Fruit fly (Drosophila melanogaster): Measurements from ENCODE around the gene AIF.

Gene AIF

dm6 chr2L:2177312-2177968, 25.9 kb downstream of the AIF start (continued):
- TF ChIP-seq CG6689 (GFP tag; IDR thresholded peaks at IDR 0.05) (0 out of 2 replicates have a peak, but pooled peaks have one; percentile 25), CG4424 (GFP tag; optimal IDR thresholded peaks at IDR 0.05) (peak; percentile 52), Mes4 (GFP tag; optimal IDR thresholded peaks at IDR 0.05) (no peak), CG6791 (GFP tag; IDR thresholded peaks at IDR 0.05; ENCODE audit: partially characterized antibody) (no peak), CG4820 (GFP tag; optimal IDR thresholded peaks at IDR 0.05) (peak; percentile 36), CG8944 (GFP tag; optimal IDR thresholded peaks at IDR 0.05) (peak; percentile 35), Dp (GFP tag; optimal IDR thresholded peaks at IDR 0.05) (no peak), Opbp (GFP tag; IDR thresholded peaks at IDR 0.05; ENCODE audit: partially characterized antibody) (no peak), knrl (GFP tag; IDR thresholded peaks at IDR 0.05; ENCODE audit: partially characterized antibody) (no peak), da (GFP tag; optimal IDR thresholded peaks at IDR 0.05) (no peak), sc (optimal IDR thresholded peaks at IDR 0.05) (no peak), sc (GFP tag; optimal IDR thresholded peaks at IDR 0.05) (no peak), dmrt99B (tag; optimal IDR thresholded peaks at IDR 0.05) (peak; percentile 34), D19A (tag; optimal IDR thresholded peaks at IDR 0.05) (peak; percentile 39), Spps (tag; optimal IDR thresholded peaks at IDR 0.05) (no peak), CG11247 (GFP tag; IDR thresholded peaks at IDR 0.05) (peak; percentile 56), CG14014 (GFP tag; IDR thresholded peaks at IDR 0.05) (peak; percentile 43; the same call in 1 of the 2 replicates), Ptx1 (GFP tag; IDR thresholded peaks at IDR 0.05) (peak; percentile 32; the same call in 1 of the 2 replicates), ind (GFP tag; optimal IDR thresholded peaks at IDR 0.05) (peak; percentile 53), CG12744 (GFP tag; optimal IDR thresholded peaks at IDR 0.05) (peak; percentile 18), CG1603 (tag; optimal IDR thresholded peaks at IDR 0.05) (peak; percentile 24), CG4360 (GFP tag; IDR thresholded peaks at IDR 0.05) (no peak), chif (GFP tag; optimal IDR thresholded peaks at IDR 0.05) (peak; percentile 11 to 73), CG34376 (GFP tag; optimal IDR thresholded peaks at IDR 0.05) (no peak), CG7745 (tag; optimal IDR thresholded peaks at IDR 0.05) (no peak), dysf (GFP tag; IDR thresholded peaks at IDR 0.05) (peak; percentile 66), CG10274 (GFP tag; optimal IDR thresholded peaks at IDR 0.05) (peak; percentile 25), CG6254 (GFP tag; optimal IDR thresholded peaks at IDR 0.05) (no peak), CG15479 (GFP tag; optimal IDR thresholded peaks at IDR 0.05) (no peak), ci (GFP tag; IDR thresholded peaks at IDR 0.05) (no peak), CG10431 (GFP tag; optimal IDR thresholded peaks at IDR 0.05) (no peak), Myb (GFP tag; optimal IDR thresholded peaks at IDR 0.05) (peak; percentile 46), peb (GFP tag; IDR thresholded peaks at IDR 0.05) (0 out of 2 replicates have a peak, but pooled peaks have one; percentile 27), CG14667 (GFP tag; IDR thresholded peaks at IDR 0.05) (no peak), ato (GFP tag; IDR thresholded peaks at IDR 0.05; ENCODE audit: partially characterized antibody) (no peak), gsb (GFP tag; IDR thresholded peaks at IDR 0.05) (no peak), ewg (GFP tag; optimal IDR thresholded peaks at IDR 0.05) (peak; percentile 17), bcd (GFP tag; optimal IDR thresholded peaks at IDR 0.05) (peak; percentile 47), vnd (GFP tag; IDR thresholded peaks at IDR 0.05; ENCODE audit: partially characterized antibody) (no peak), dan (GFP tag; IDR thresholded peaks at IDR 0.05) (no peak), Oaz (GFP tag; IDR thresholded peaks at IDR 0.05) (no peak), CG15011 (GFP tag; optimal IDR thresholded peaks at IDR 0.05) (no peak), Bdp1 (GFP tag; optimal IDR thresholded peaks at IDR 0.05) (no peak), ac (GFP tag; optimal IDR thresholded peaks at IDR 0.05) (no peak), Hr39 (optimal IDR thresholded peaks at IDR 0.05) (no peak), Max (GFP tag; optimal IDR thresholded peaks at IDR 0.05) (peak; percentile 48), CG7839 (tag; optimal IDR thresholded peaks at IDR 0.05) (peak; percentile 46), Six4 (GFP tag; optimal IDR thresholded peaks at IDR 0.05) (peak; percentile 14), sug (tag; optimal IDR thresholded peaks at IDR 0.05) (no peak), tll (GFP tag; optimal IDR thresholded peaks at IDR 0.05) (no peak)
